Fruit fly (Drosophila melanogaster) whole organism, wandering third instar larva: Measurements from ENCODE around the gene CG8032.

Experiments used
- Abd-B ChIP-seq: fragments of >200 bp; optimal IDR thresholded peaks from 2 replicates; lab custom pipeline; 2017; ENCODE audit warnings: missing biosample characterization, missing genetic modification characterization
- CG32264 ChIP-seq: fragments of 200-800 bp; sonication (Bioruptor generic); optimal IDR thresholded peaks from 2 replicates; lab custom pipeline; 2016; ENCODE audit warnings: missing biosample characterization, missing genetic modification characterization
- CG9705 ChIP-seq: fragments of 200-800 bp; sonication (Bioruptor generic); optimal IDR thresholded peaks from 2 replicates; lab custom pipeline; 2018; ENCODE audit warnings: missing biosample characterization, mild to moderate bottlenecking, missing genetic modification characterization
- CrebA ChIP-seq: fragments of 200-800 bp; sonication (Bioruptor generic); optimal IDR thresholded peaks from 2 replicates; lab custom pipeline; 2016; ENCODE audit warnings: missing biosample characterization, mild to moderate bottlenecking, missing genetic modification characterization, borderline replicate concordance
- Dfd ChIP-seq: fragments of >200 bp; optimal IDR thresholded peaks from 2 replicates; lab custom pipeline; 2017; ENCODE audit warnings: missing biosample characterization, missing genetic modification characterization
- Dif ChIP-seq: fragments of 200-275, 200-300 bp; sonication (Bioruptor generic); optimal IDR thresholded peaks from 2 replicates; lab custom pipeline; 2018; ENCODE audit warnings: missing biosample characterization, missing genetic modification characterization; ENCODE audit not compliant: partially characterized antibody
- GATAd ChIP-seq: sonication (Bioruptor generic); optimal IDR thresholded peaks from 2 replicates; lab custom pipeline; 2016; ENCODE audit warnings: missing biosample characterization, missing genetic modification characterization
- HLH106 ChIP-seq: fragments of 200-800 bp; optimal IDR thresholded peaks from 3 replicates; lab custom pipeline; 2019; ENCODE audit warnings: missing biosample characterization, mild to moderate bottlenecking, missing genetic modification characterization, moderate library complexity
- Hnf4 ChIP-seq: fragments of 200-800 bp; sonication (Bioruptor generic); optimal IDR thresholded peaks from 2 replicates; lab custom pipeline; 2016; ENCODE audit warnings: missing biosample characterization, mild to moderate bottlenecking, missing genetic modification characterization
- Hr78 ChIP-seq: fragments of >200 bp; optimal IDR thresholded peaks from 2 replicates; lab custom pipeline; 2017; ENCODE audit warnings: missing biosample characterization, missing genetic modification characterization
- Hr83 ChIP-seq: fragments of 200-300 bp; sonication (Bioruptor generic); optimal IDR thresholded peaks from 2 replicates; lab custom pipeline; 2016; ENCODE audit warnings: missing biosample characterization, mild to moderate bottlenecking, missing genetic modification characterization, moderate library complexity; ENCODE audit not compliant: poor library complexity, severe bottlenecking
- Jra ChIP-seq: sonication (Bioruptor generic); optimal IDR thresholded peaks from 2 replicates; lab custom pipeline; 2016; ENCODE audit warnings: missing biosample characterization, missing genetic modification characterization
- Mio ChIP-seq: sonication (Bioruptor generic); optimal IDR thresholded peaks from 2 replicates; lab custom pipeline; 2016; ENCODE audit warnings: missing biosample characterization, missing genetic modification characterization
- Myc ChIP-seq: fragments of >200 bp; optimal IDR thresholded peaks from 2 replicates; lab custom pipeline; 2017
- N ChIP-seq: fragments of >200 bp; optimal IDR thresholded peaks from 2 replicates; lab custom pipeline; 2018; ENCODE audit warnings: missing biosample characterization, missing external identifiers, missing genetic modification characterization
- OdsH ChIP-seq: fragments of 200-800 bp; sonication (Bioruptor generic); optimal IDR thresholded peaks from 2 replicates; lab custom pipeline; 2016; ENCODE audit warnings: missing biosample characterization, mild to moderate bottlenecking, missing genetic modification characterization
- Rel ChIP-seq, 2 experiments: fragments of 200-800 bp; sonication (Bioruptor generic) in 1 of 2; optimal IDR thresholded peaks; 2 replicates in 1 of 2; 3 replicates in 1 of 2; lab custom pipeline; 2016 to 2019; ENCODE audit warnings: mild to moderate bottlenecking in 2 of 2, missing biosample characterization in 2 of 2, missing genetic modification characterization in 2 of 2, moderate library complexity in 1 of 2
- Sp1 ChIP-seq: fragments of 200-800 bp; sonication (Bioruptor generic); optimal IDR thresholded peaks from 3 replicates; lab custom pipeline; 2019; ENCODE audit warnings: missing biosample characterization, mild to moderate bottlenecking, missing genetic modification characterization, moderate library complexity
- Vsx2 ChIP-seq: fragments of 200-300, 225-300 bp; sonication (Bioruptor generic); optimal IDR thresholded peaks from 2 replicates; lab custom pipeline; 2018; ENCODE audit warnings: missing biosample characterization, missing genetic modification characterization; ENCODE audit not compliant: partially characterized antibody
- br ChIP-seq: fragments of 200-800 bp; sonication (Bioruptor generic); optimal IDR thresholded peaks from 2 replicates; lab custom pipeline; 2016; ENCODE audit warnings: missing biosample characterization, missing genetic modification characterization
- brk ChIP-seq: fragments of 200-800 bp; sonication (Bioruptor generic); optimal IDR thresholded peaks from 2 replicates; lab custom pipeline; 2016; ENCODE audit warnings: missing biosample characterization, mild to moderate bottlenecking, missing genetic modification characterization
- dl ChIP-seq, 2 experiments: fragments of 175-275, 200-275 bp in 1 of 2; fragments of 200-275 bp in 1 of 2; sonication (Bioruptor generic); optimal IDR thresholded peaks; lab custom pipeline; 2018; ENCODE audit warnings: mild to moderate bottlenecking in 2 of 2, missing biosample characterization in 2 of 2, missing genetic modification characterization in 2 of 2, moderate library complexity in 2 of 2; ENCODE audit not compliant: partially characterized antibody in 2 of 2, insufficient read depth in 1 of 2
- dmrt93B ChIP-seq: fragments of 200-800 bp; sonication (Bioruptor generic); optimal IDR thresholded peaks from 2 replicates; lab custom pipeline; 2018; ENCODE audit warnings: missing biosample characterization, mild to moderate bottlenecking, missing genetic modification characterization
- dsf ChIP-seq: sonication (Bioruptor generic); optimal IDR thresholded peaks from 2 replicates; lab custom pipeline; 2016; ENCODE audit warnings: missing biosample characterization, missing genetic modification characterization, borderline replicate concordance
- ey ChIP-seq: fragments of 200-800 bp; sonication (Bioruptor generic); optimal IDR thresholded peaks from 2 replicates; lab custom pipeline; 2016; ENCODE audit warnings: missing biosample characterization, missing genetic modification characterization
- foxo ChIP-seq, 2 experiments: fragments of 200-800 bp; sonication (Bioruptor generic); optimal IDR thresholded peaks; 2 replicates in 1 of 2; 3 replicates in 1 of 2; lab custom pipeline; 2016 to 2017; ENCODE audit warnings: missing biosample characterization in 2 of 2, missing genetic modification characterization in 2 of 2
- fru ChIP-seq: fragments of 200-800 bp; sonication (Bioruptor generic); optimal IDR thresholded peaks from 3 replicates; lab custom pipeline; 2016; ENCODE audit warnings: missing biosample characterization, mild to moderate bottlenecking, missing genetic modification characterization
- h ChIP-seq: fragments of 200-800 bp; sonication (Bioruptor generic); optimal IDR thresholded peaks from 3 replicates; lab custom pipeline; 2016; ENCODE audit warnings: missing biosample characterization, mild to moderate bottlenecking, missing genetic modification characterization
- jim ChIP-seq: fragments of 175-275, 200-325 bp; sonication (Bioruptor generic); optimal IDR thresholded peaks from 2 replicates; lab custom pipeline; 2016; ENCODE audit warnings: missing biosample characterization, mild to moderate bottlenecking, missing genetic modification characterization
- lola ChIP-seq: fragments of >200 bp; optimal IDR thresholded peaks from 2 replicates; lab custom pipeline; 2017; ENCODE audit warnings: missing biosample characterization, missing genetic modification characterization
- pan ChIP-seq: fragments of >200 bp; optimal IDR thresholded peaks from 2 replicates; lab custom pipeline; 2017
- psq ChIP-seq: fragments of 200-800 bp; sonication (Bioruptor generic); optimal IDR thresholded peaks from 3 replicates; lab custom pipeline; 2017; ENCODE audit warnings: missing biosample characterization, mild to moderate bottlenecking, missing genetic modification characterization, moderate library complexity
- rgr ChIP-seq: fragments of 200-800 bp; sonication (Bioruptor generic); optimal IDR thresholded peaks from 3 replicates; lab custom pipeline; 2016; ENCODE audit warnings: missing biosample characterization, mild to moderate bottlenecking, missing genetic modification characterization
- sage ChIP-seq: fragments of 200-800 bp; sonication (Bioruptor generic); optimal IDR thresholded peaks from 2 replicates; lab custom pipeline; 2016; ENCODE audit warnings: missing biosample characterization, mild to moderate bottlenecking, missing genetic modification characterization
- sv ChIP-seq: fragments of 200-800 bp; sonication (Bioruptor generic); optimal IDR thresholded peaks from 3 replicates; lab custom pipeline; 2016; ENCODE audit warnings: missing biosample characterization, missing genetic modification characterization
- tai ChIP-seq: sonication (Bioruptor generic); optimal IDR thresholded peaks from 2 replicates; lab custom pipeline; 2016; ENCODE audit warnings: missing biosample characterization, missing genetic modification characterization
- usp ChIP-seq: fragments of >200 bp; optimal IDR thresholded peaks from 2 replicates; lab custom pipeline; 2017; ENCODE audit warnings: missing biosample characterization, missing genetic modification characterization
- woc ChIP-seq: sonication (Bioruptor generic); optimal IDR thresholded peaks from 2 replicates; lab custom pipeline; 2016; ENCODE audit warnings: missing biosample characterization, mild to moderate bottlenecking, missing genetic modification characterization

Gene CG8032

DNA sequence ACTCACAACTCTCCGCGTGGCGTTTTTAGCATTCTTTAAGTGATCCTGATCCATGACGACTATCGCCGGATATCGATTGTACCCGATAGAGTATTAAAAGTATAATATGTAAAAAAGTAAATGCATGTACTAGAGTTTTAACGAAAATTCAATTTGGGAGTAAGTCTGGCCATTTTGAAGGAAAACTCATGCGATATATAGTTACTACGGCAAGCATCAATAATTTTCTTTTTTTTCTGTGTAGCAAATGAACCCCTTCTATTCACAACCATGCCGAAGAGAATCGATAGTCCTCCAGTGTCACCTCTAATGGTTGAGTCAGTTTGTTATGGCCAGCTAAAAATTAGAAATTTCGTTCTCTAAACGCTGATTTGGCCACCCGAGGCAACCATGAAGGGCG, 11.2 kb upstream of the CG8032 start, which contains the start of the genes Sys1 and Dhod:
Sys1 (plus strand) TSS at position 91 of the 400 bp plus-strand sequence.
Dhod (minus strand) TSS at position 186 of the 400 bp plus-strand sequence.
- TF ChIP-seq fru: peak; percentile 83
- TF ChIP-seq CG32264 (GFP tag; lab: Kevin White, UChicago): peak; percentile 15
- TF ChIP-seq Mio (GFP tag; lab: Kevin White, UChicago): peak; percentile 47
- peak; percentile 88 for TF ChIP-seq rgr (GFP tag; lab: Kevin White, UChicago)
- peak; percentile 75 for TF ChIP-seq jim (GFP tag; lab: Kevin White, UChicago)
- peak; percentile 40 for TF ChIP-seq dsf
- TF ChIP-seq Myc (lab: Kevin White, UChicago): no peak
- TF ChIP-seq HLH106: peak; percentile 65
- peak; percentile 64 for TF ChIP-seq sv (GFP tag; lab: Kevin White, UChicago)
- TF ChIP-seq tai (GFP tag; lab: Kevin White, UChicago): no peak
- TF ChIP-seq pan: no peak
- peak; percentile 83 for TF ChIP-seq br (GFP tag; lab: Kevin White, UChicago)
- TF ChIP-seq Dfd (GFP tag; lab: Kevin White, UChicago): no peak
- no peak for TF ChIP-seq Hr78 (GFP tag; lab: Kevin White, UChicago)
- no peak for TF ChIP-seq N (GFP tag; lab: Kevin White, UChicago)
- TF ChIP-seq Vsx2 (GFP tag; lab: Kevin White, UChicago): no peak
- TF ChIP-seq sage (GFP tag; lab: Kevin White, UChicago): peak; percentile 33
- peak; percentile 70 for TF ChIP-seq GATAd (GFP tag; lab: Kevin White, UChicago)
- peak; percentile 75 for TF ChIP-seq brk (GFP tag; lab: Kevin White, UChicago)
- peak; percentile 87 for TF ChIP-seq Hnf4
- peak; percentile 83 for TF ChIP-seq woc
- TF ChIP-seq CG9705 (GFP tag; lab: Kevin White, UChicago): peak; percentile 61
- TF ChIP-seq h (GFP tag; lab: Kevin White, UChicago): peak; percentile 91
- peak; percentile 75 for TF ChIP-seq psq (GFP tag; lab: Kevin White, UChicago)
- TF ChIP-seq Hr83 (GFP tag; lab: Kevin White, UChicago): peak; percentile 84
- TF ChIP-seq OdsH (GFP tag; lab: Kevin White, UChicago): peak; percentile 80
- peak; percentile 34 for TF ChIP-seq dmrt93B (GFP tag; lab: Kevin White, UChicago)
- TF ChIP-seq CrebA (GFP tag; lab: Kevin White, UChicago): no peak
- TF ChIP-seq foxo (GFP tag; optimal IDR thresholded peaks at IDR 0.05; lab: Kevin White, UChicago): peak in 1 of 2 experiments; percentile 89
- TF ChIP-seq dl (GFP tag; optimal IDR thresholded peaks at IDR 0.05; lab: Kevin White, UChicago; ENCODE audit: insufficient read depth in 1 of 2, partially characterized antibody in 2 of 2): no peak
- TF ChIP-seq Sp1 (GFP tag; lab: Kevin White, UChicago): peak; percentile 57
- no peak for TF ChIP-seq Dif
- TF ChIP-seq Rel (GFP tag; optimal IDR thresholded peaks at IDR 0.05; lab: Kevin White, UChicago): no peak
- peak; percentile 7 for TF ChIP-seq Rel (tag; optimal IDR thresholded peaks at IDR 0.05; lab: Kevin White, UChicago)
- TF ChIP-seq lola (GFP tag; lab: Kevin White, UChicago): no peak
- TF ChIP-seq Jra (GFP tag; lab: Kevin White, UChicago): peak; percentile 93
- no peak for TF ChIP-seq Abd-B (GFP tag; lab: Kevin White, UChicago)
- TF ChIP-seq ey (GFP tag; lab: Kevin White, UChicago): peak; percentile 86
- no peak for TF ChIP-seq usp (GFP tag; lab: Kevin White, UChicago)
- TF ChIP-seq, all 38 proteins: peak for 25

DNA sequence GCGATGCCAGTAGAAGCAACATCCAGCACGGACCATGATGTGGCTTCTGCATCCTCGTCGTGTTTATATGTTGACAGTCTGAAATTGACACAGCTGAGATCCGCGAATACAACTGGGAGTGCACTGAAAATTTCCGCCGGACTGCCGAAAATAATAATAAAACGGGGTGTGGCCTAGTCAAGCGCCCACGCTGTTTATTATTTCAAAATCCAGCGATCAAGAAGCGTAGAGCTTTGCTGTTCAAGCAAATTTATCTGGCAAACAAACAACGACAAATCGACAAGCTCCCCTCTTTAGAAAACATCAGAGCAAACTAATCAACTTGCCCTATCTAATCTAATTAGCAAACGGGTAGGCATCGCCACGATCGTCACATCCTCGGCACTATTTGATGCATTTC, 9.9 kb upstream of the CG8032 start:
- peak in 1 of 2 experiments; percentile 14 for TF ChIP-seq foxo (GFP tag; optimal IDR thresholded peaks at IDR 0.05; lab: Kevin White, UChicago)
- TF ChIP-seq Hnf4: no peak
- TF ChIP-seq brk (GFP tag; lab: Kevin White, UChicago): no peak
- TF ChIP-seq br (GFP tag; lab: Kevin White, UChicago): peak; percentile 25
- TF ChIP-seq h (GFP tag; lab: Kevin White, UChicago): peak; percentile 55
- TF ChIP-seq Hr83 (GFP tag; lab: Kevin White, UChicago): peak; percentile 89
